Worm (Caenorhabditis elegans): ENCODE data around the gene srh-170.

- TF ChIP-seq ama-1 (optimal IDR thresholded peaks at IDR 0.05) (no peak), ets-4 (tag; optimal IDR thresholded peaks at IDR 0.05) (no peak), nhr-11 (tag; optimal IDR thresholded peaks at IDR 0.05) (no peak), F13H6.1 (tag; optimal IDR thresholded peaks at IDR 0.05) (no peak), ceh-45 (GFP tag; IDR thresholded peaks at IDR 0.05) (no peak), pha-4 (tag; optimal IDR thresholded peaks at IDR 0.05) (no peak), fkh-10 (GFP tag; optimal IDR thresholded peaks at IDR 0.05) (no peak), fax-1 (tag; optimal IDR thresholded peaks at IDR 0.05) (no peak), fkh-6 (tag; optimal IDR thresholded peaks at IDR 0.05) (no peak), pqm-1 (tag; optimal IDR thresholded peaks at IDR 0.05) (no peak), hlh-15 (tag; optimal IDR thresholded peaks at IDR 0.05) (no peak), elt-4 (tag; optimal IDR thresholded peaks at IDR 0.05) (no peak)
These were observed 10.8 kb downstream of the srh-170 start, which contains the start of gene srh-122 for ce11 chrV:15377903-15378302.
